Worm (Caenorhabditis elegans) whole organism, dauer: ENCODE data around the gene nhr-229.
"Not testable (repeated sequence)": the region's sequence is repeated elsewhere in the genome, so short reads cannot be mapped to it uniquely, and the experiment has no call there.

ENCODE experiments used
- unc-62 ChIP-seq: sonication (generic microtip); optimal IDR thresholded peaks from 2 replicates; lab custom pipeline; 2017; ENCODE audit warnings: missing biosample characterization, missing genetic modification reagents, missing genetic modification characterization

Gene nhr-229

DNA sequence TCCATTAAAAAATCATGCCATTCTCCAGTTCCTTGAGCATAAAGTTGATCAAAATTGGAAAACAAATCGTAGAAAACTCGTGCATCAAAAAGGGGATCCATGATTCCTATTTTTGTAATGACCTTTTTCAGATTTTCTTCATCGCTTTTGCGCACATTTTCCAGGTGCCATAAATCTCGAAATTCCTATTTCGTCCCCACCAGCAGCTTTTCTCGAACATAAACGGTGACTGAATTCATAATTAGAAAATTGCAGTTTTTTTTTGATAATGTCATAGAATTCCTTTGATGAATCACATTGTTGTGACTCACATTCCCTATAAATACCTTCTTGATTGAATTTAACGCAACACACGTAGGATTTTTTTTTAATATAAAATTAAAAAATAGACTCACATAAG is at the start of gene nhr-229:
TSS of gene nhr-229 (minus strand) at position 101 of the 400 bp plus-strand sequence.
- TF ChIP-seq unc-62 = no peak

DNA sequence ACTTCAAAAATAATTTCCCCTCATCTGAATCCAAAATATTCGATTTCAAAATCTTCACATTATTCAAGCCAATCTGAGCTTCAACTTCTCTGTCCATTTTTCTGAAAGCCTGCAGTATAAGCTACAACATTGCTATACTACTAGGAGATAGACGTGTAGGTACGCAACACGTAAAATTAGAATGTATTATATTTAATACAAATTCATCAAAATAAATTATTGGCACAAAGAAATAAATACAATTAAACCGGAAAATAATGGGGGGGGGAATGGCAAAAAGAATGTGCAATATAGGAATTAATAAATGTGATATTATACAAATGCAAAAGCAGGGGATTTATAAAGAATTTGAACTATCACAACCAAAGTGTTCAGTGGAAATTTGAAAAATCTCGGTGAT is 48.3 kb upstream of the nhr-229 start, which contains the start of gene Y116A8C.25:
TSS of gene Y116A8C.25 (minus strand) at position 101 of the 400 bp plus-strand sequence.
- no peak for TF ChIP-seq unc-62

DNA sequence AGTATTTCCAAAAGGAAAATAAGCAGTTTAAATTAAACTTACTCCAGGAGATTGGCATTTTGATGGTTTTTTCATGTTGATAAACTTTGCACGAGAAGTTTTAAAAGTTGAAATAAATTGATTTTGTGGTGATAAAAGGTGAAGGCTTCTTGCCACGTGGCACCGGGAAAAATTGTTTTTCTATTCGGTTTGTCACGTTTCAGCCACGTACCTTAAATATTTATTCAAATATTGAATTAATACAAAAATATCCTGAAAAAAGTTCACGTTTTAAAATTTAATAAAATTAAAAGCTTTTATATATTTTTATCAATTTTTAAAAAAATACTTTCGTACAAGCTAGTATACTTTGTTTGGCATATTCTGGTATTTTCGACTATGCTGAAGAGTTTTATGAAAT is 40.4 kb upstream of the nhr-229 start, which contains the start of gene Y116A8C.24:
TSS of gene Y116A8C.24 (minus strand) at position 101 of the 400 bp plus-strand sequence.
- TF ChIP-seq unc-62 = not testable (repeated sequence)

DNA sequence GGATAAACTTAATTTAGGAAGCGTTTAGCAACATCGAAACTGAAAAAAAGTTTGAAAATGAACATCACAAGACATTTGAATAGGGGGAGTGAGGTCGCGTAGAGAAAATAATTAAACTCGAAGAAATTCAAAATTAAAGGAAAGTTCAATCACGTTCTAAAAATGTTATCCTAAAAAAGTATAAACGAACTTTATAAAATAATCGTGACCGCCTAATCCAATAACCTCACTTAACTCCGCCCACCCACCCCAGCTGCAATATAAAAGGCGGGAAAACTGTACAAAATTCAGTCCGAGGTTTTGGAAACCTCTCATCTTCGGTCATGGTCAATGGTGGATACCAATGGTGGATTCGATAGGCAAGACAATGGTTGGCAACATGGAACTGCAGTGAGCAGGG is 34.5 kb upstream of the nhr-229 start, which contains the start of gene Y116A8C.465:
TSS of gene Y116A8C.465 (plus strand) at position 301 of the 400 bp plus-strand sequence.
- not testable (repeated sequence) for TF ChIP-seq unc-62

DNA sequence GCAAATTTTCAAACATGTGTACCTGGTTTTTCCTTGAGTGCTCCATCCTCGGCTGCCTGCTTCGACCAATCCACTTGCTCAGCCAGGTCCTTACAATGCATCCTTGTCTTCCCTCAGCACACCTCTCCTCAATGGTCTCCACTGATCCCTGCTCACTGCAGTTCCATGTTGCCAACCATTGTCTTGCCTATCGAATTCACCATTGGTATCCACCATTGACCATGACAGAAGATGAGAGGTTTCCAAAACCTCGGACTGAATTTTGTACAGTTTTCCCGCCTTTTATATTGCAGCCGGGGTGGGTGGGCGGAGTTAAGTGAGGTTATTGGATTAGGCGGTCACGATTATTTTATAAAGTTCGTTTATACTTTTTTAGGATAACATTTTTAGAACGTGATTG is 33.3 kb upstream of the nhr-229 start, which contains the start of gene Y116A8C.467:
TSS of gene Y116A8C.467 (minus strand) at position 101 of the 400 bp plus-strand sequence.
- TF ChIP-seq unc-62 = not testable (repeated sequence)

DNA sequence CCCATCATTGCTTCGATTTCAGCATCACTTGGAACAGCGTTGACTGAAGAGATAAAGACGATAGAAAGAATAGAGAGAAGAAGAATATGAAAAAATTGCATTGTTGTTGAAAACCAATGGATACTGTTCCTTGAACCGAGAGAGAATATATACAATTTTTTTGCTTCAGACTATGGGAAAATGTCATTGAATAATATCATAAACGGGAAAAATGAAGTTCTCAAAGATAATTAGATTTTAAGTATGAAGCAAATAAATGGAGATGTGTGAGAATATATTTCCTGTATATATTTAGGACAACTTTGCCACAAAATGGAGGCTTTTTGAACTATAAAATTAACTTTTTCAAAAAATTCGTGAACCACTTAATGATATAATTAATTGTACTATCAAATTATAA is 27.6 kb upstream of the nhr-229 start, which contains the start of gene Y116A8C.44:
TSS of gene Y116A8C.44 (minus strand) at position 101 of the 400 bp plus-strand sequence.
- TF ChIP-seq unc-62 = no peak

DNA sequence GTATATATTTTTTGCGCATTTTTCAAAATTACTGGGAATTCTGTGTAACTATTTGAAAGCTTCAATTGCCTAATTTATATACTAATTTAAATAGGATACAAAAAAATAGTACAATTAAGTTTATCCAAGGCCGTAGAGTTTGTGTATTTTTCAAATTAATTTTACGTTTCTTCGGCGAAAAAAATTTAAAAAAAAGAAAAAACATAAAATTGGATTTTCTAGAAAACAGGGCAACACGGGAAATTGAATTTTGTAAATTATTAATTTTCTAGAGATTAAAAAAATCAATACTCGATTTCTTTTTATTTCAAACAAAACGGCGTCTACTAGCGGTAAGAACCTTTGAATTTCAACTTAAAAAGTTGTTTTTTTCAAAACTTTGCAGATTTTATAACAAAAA is 22.9 kb upstream of the nhr-229 start, which contains the start of gene Y116A8C.23:
TSS of gene Y116A8C.23 (plus strand) at position 301 of the 400 bp plus-strand sequence.
- TF ChIP-seq unc-62 = no peak

DNA sequence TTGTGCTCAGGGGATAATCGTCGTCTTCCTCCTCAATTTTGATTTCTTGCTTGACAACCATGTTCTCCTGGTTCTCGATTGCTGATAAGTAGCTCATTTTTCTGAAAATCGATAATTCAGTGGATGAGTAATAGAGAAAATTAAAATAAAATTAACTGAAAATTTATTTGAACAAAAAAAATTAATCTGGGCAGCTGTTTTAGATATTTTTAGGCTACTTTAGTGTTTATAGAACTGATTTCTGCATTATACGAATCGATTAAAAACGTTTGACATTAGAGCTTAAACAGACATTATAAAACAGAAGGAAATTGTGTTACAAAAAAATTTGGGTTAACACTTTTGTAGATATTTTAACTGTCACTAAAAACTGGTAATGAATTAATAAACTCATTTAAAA is 17.9 kb upstream of the nhr-229 start, which contains the start of gene athp-3:
TSS of gene athp-3 (minus strand) at position 101 of the 400 bp plus-strand sequence.
- TF ChIP-seq unc-62 = no peak

DNA sequence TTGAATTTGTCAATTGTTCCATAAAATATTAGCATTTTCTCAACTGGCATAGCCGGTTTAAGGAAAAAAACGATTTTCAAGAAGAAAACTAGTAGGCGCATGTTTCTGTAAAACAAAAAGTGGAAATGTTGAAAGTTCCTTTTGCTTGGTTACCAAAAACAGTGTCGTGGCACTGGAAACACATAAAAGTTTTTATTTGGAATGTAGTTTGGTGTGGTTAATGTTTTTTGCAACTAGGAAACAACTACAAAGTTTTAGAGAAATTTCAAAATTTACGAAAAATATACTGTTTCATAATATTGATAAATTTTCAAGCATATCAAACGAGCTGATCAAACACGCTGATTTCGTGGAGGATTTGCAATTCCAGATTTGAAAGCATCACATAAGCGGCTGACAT is 15.3 kb upstream of the nhr-229 start, which contains the start of gene clec-195:
TSS of gene clec-195 (minus strand) at position 101 of the 400 bp plus-strand sequence.
- TF ChIP-seq unc-62 = no peak

DNA sequence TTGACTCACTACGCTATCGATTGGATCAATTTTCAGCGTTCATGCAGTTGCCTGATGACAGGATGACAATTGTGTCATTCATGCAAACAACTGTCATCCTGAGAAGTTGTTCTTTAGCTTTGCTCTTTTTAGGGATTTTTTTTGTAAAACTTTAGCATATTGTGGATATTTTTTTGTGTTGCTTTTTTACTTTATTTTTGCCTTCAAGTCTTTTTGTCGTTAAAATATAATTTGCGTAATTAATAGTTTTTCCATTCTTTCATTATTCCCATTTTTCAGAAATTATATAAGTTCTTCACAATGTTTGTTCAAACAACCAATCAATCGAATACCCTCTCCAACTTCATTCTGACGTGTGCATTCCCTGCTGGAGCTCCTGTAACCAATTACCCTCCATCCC is 10.2 kb upstream of the nhr-229 start, which contains the start of gene Y116A8C.20:
TSS of gene Y116A8C.20 (plus strand) at position 301 of the 400 bp plus-strand sequence.
- no peak for TF ChIP-seq unc-62

DNA sequence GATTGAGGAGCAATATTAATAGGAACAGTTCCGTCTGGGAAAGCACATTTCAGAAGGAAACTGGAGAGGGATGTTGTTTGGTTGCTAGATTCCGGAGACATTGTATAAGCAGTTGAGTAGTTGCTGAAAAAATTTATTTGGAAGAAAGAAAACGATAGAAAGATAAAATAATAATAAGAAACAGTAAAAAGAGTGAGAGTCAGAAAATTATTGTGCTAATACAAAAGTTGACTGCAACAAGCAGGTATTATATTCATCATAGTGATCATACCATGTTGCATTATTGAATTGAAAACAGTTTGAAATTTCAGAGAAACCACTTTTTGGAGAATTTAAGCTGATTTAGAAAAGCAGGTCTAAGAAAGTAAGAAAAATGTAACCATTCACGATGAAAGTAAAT is 9.2 kb upstream of the nhr-229 start, which contains the start of gene Y116A8C.19:
TSS of gene Y116A8C.19 (minus strand) at position 101 of the 400 bp plus-strand sequence.
- TF ChIP-seq unc-62 = no peak

DNA sequence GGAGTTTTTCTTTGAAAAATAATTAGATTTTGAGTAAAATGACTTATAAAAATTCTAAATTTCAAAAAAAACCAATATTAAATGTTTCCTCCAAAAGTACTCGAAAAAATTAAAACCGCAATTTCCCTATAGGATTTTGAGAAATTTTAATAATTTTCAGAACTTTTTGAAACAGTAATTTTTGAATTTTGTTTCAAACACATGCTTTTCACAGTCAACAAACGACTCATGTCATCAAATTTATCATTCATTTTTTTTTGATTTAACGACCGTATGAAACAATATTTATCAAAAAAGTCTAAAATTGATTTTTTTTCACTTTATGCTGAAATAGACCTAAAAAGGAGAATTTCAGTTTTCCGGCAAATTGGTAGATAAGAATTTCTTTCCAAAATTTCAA is 3.8 kb downstream of the nhr-229 start:
- no peak for TF ChIP-seq unc-62

DNA sequence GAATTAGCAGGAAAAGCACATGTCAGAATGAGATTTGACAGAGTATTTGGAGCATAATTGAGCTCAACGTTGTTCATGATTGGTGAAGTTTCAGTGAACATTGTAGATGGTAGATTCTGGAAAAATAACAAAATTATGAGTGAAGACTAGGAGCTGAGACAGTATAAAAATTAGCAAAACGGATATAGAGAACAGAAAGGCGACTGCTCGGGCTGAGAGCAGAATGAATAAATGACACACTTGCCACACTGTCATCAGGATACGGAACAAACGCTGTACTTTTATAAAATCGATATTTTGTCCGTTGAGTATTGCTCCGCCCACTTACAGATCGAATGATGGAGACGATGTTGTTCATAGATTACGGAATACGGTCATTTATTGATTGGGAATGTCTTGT is 5.4 kb downstream of the nhr-229 start, which contains the start of gene dct-13:
TSS of gene dct-13 (minus strand) at position 101 of the 400 bp plus-strand sequence.
- TF ChIP-seq unc-62 = no peak

DNA sequence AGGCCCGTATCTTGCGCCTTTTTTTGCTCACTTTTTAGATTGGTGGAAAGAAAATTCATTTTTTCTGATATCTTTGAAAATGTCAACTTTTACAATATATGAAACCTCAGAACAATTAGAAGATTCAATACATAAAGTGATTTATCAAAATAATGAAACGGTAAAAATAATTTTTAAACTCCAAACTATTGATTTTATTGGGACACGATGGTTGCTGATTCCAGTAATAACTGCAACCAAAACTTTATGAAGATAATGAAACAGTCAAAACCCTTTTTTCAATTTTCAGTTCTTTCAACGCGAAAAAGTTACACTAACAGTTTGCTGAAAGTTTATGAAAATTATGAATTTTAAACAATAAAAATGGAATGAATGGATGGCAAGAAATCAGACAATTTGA is 9.4 kb downstream of the nhr-229 start:
- no peak for TF ChIP-seq unc-62

DNA sequence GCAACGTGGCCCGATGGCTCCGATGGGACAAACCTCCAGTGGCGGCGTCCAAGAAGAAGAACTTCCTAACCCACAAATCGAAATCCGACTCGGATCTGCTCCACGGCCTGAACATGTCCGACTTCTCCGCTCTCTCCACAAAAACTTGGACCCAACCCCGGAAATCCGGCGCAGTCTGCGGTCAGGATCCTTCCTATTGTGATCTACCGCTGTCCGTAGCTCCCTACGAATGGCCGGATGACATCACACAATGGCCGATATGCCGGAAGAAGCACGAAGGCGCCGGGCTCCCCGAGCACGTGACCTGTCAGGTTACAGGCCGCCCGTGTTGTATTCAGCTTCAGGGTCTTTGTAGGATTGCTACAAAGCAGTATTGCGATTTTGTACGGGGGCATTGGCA is 20.1 kb downstream of the nhr-229 start:
- TF ChIP-seq unc-62 = no peak

DNA sequence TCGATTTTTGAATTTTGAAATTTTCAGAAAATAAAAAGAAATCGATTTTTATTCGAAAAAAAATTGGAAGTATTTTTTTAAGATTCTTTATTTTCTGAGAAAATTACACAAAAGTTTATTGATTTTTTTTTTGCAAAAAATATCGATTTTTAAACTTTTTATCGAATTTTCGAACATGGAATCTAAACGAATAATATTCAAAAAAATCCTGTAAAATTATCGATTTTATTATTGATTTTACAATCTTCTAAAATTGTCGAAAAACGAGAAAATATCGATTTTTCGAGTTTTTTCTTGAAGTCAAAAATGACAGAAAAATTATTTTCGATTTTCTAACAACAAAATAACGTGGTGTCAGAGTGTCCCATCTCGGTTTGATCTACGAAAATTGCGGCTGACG is 24.7 kb downstream of the nhr-229 start:
- TF ChIP-seq unc-62 = no peak

DNA sequence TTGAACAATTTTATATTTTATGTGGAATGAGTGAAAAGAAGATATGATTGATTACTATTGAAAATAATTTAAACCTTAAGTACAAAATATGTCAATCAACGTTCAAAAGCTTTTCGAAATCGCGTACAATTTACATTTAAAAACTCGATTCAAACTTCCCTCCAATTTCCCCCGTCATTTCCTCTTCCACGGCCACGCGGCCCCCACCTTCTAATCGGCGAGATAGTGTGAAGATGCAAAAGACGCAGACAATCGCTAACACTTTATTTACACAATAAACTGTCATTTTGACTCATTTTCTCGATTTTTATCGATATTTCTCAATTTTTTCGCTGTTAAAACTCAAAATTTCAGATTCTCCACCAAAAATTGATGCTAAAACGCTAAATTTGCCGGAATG is 35.0 kb downstream of the nhr-229 start, which contains the start of gene rom-4:
TSS of gene rom-4 (plus strand) at position 398 of the 400 bp plus-strand sequence.
- TF ChIP-seq unc-62 = no peak

DNA sequence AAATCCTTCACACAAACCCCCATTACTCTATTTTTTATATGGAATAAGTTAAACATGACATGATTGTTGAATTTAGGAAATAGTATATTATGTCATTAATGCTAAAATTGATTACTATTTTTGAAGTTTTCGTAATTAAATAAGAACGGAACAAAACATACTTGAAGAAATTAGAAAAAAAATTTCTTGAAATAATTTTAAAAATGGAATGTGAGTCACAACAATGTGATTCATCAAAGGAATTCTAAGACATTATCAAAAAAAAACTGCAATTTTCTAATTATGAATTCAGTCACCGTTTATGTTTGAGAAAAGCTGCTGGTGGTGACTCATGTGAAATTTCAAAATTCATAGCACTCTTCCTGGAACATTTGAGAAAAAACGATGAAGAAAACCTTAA is 42.0 kb downstream of the nhr-229 start, which contains the start of gene nccd-1:
TSS of gene nccd-1 (plus strand) at position 301 of the 400 bp plus-strand sequence.
- no peak for TF ChIP-seq unc-62
